Worm (Caenorhabditis elegans) whole organism, early embryonic: ENCODE results near the gene ttr-32.

Experiments
- F13C5.2 ChIP-seq: sonication (generic microtip); optimal IDR thresholded peaks from 2 replicates; lab custom pipeline; 2017; ENCODE audit warnings: mild to moderate bottlenecking, missing genetic modification characterization, inconsistent platforms, missing compliant biosample characterization
- ama-1 ChIP-seq: fragments of 150-350 bp; optimal IDR thresholded peaks from 2 replicates; lab custom pipeline; 2014
- ceh-13 ChIP-seq: fragments of 200-800 bp; sonication (Bioruptor generic); optimal IDR thresholded peaks from 2 replicates; lab custom pipeline; 2018; ENCODE audit warnings: mild to moderate bottlenecking, missing genetic modification characterization, missing compliant biosample characterization
- ceh-36 ChIP-seq: sonication (generic microtip); optimal IDR thresholded peaks from 2 replicates; lab custom pipeline; 2016; ENCODE audit warnings: missing genetic modification characterization, inconsistent platforms, missing compliant biosample characterization
- flt-1 ChIP-seq: fragments of 200-800 bp; sonication (Bioruptor generic); IDR thresholded peaks from 2 replicates; pipeline ENCODE4 v1.3.6; 2022; ENCODE audit warnings: missing genetic modification characterization, missing compliant biosample characterization
- scrt-1 ChIP-seq: fragments of 200-800 bp; sonication (Bioruptor generic); IDR thresholded peaks from 2 replicates; pipeline ENCODE4 v1.3.6; 2022; ENCODE audit warnings: missing genetic modification characterization, missing compliant biosample characterization
- sea-1 ChIP-seq: fragments of 200-800 bp; sonication (Bioruptor generic); conservative IDR thresholded peaks from 2 replicates; pipeline ENCODE4 v1.3.6; 2022; ENCODE audit warnings: missing genetic modification characterization, missing compliant biosample characterization
- tbx-11 ChIP-seq: fragments of 200-800 bp; sonication (Bioruptor generic); IDR thresholded peaks from 2 replicates; pipeline ENCODE4 v1.3.6; 2022; ENCODE audit warnings: missing genetic modification characterization, missing compliant biosample characterization
- tbx-37 ChIP-seq: fragments of 200-800 bp; sonication (Bioruptor generic); conservative IDR thresholded peaks from 2 replicates; pipeline ENCODE4 v1.3.6; 2022; ENCODE audit warnings: missing genetic modification reagents, missing genetic modification characterization, missing compliant biosample characterization

ce11 chrIII:7554697-7555145, 11.5 kb upstream of the ttr-32 start:
- TF ChIP-seq ama-1 (lab: Kevin White, UChicago) (no peak), F13C5.2 (no peak), tbx-37 (GFP tag; lab: Robert Waterston, UW) (no peak), tbx-11 (GFP tag; lab: Robert Waterston, UW) (0 out of 2 replicates have a peak, but pooled peaks have one; percentile 40), sea-1 (0 out of 2 replicates have a peak, but pooled peaks have one; percentile 45), flt-1 (no peak), ceh-36 (tag; lab: Kevin White, UChicago) (no peak), scrt-1 (GFP tag; lab: Robert Waterston, UW) (no peak), ceh-13 (GFP tag; lab: Kevin White, UChicago) (peak; percentile 61)
